Worm (Caenorhabditis elegans) whole organism, early embryonic: ENCODE measurements around the gene F59E12.15.

Experiments
- B0310.2 ChIP-seq: sonication (generic microtip); optimal IDR thresholded peaks from 2 replicates; lab custom pipeline; 2016; ENCODE audit warnings: mild to moderate bottlenecking, missing genetic modification characterization, missing compliant biosample characterization
- F13C5.2 ChIP-seq: sonication (generic microtip); optimal IDR thresholded peaks from 2 replicates; lab custom pipeline; 2017; ENCODE audit warnings: mild to moderate bottlenecking, missing genetic modification characterization, inconsistent platforms, missing compliant biosample characterization
- aly-1 ChIP-seq: sonication (generic microtip); optimal IDR thresholded peaks from 2 replicates; lab custom pipeline; 2016; ENCODE audit warnings: missing genetic modification characterization, missing compliant biosample characterization
- ama-1 ChIP-seq: fragments of 150-350 bp; optimal IDR thresholded peaks from 2 replicates; lab custom pipeline; 2014
- ceh-13 ChIP-seq: fragments of 200-800 bp; sonication (Bioruptor generic); optimal IDR thresholded peaks from 2 replicates; lab custom pipeline; 2018; ENCODE audit warnings: mild to moderate bottlenecking, missing genetic modification characterization, missing compliant biosample characterization
- ceh-36 ChIP-seq: sonication (generic microtip); optimal IDR thresholded peaks from 2 replicates; lab custom pipeline; 2016; ENCODE audit warnings: missing genetic modification characterization, inconsistent platforms, missing compliant biosample characterization
- ets-7 ChIP-seq: sonication (generic microtip); optimal IDR thresholded peaks from 2 replicates; lab custom pipeline; 2016; ENCODE audit warnings: missing genotype, missing genetic modification characterization, missing compliant biosample characterization
- flt-1 ChIP-seq: fragments of 200-800 bp; sonication (Bioruptor generic); IDR thresholded peaks from 2 replicates; pipeline ENCODE4 v1.3.6; 2022; ENCODE audit warnings: missing genetic modification characterization, missing compliant biosample characterization
- hmbx-1 ChIP-seq: sonication (generic microtip); optimal IDR thresholded peaks from 2 replicates; lab custom pipeline; 2016; ENCODE audit warnings: mild to moderate bottlenecking, missing genetic modification characterization, missing compliant biosample characterization
- hmg-4 ChIP-seq: fragments of 200-800 bp; sonication (Bioruptor generic); optimal IDR thresholded peaks from 2 replicates; lab custom pipeline; 2018; ENCODE audit warnings: mild to moderate bottlenecking, missing genetic modification characterization, missing compliant biosample characterization
- hnd-1 ChIP-seq: sonication (generic microtip); optimal IDR thresholded peaks from 2 replicates; lab custom pipeline; 2016; ENCODE audit warnings: missing genetic modification characterization, missing compliant biosample characterization
- pes-1 ChIP-seq: fragments of 200-800 bp; sonication (Bioruptor generic); IDR thresholded peaks from 2 replicates; pipeline ENCODE4 v1.3.6; 2022; ENCODE audit warnings: missing genetic modification reagents, missing genetic modification characterization, missing compliant biosample characterization
- scrt-1 ChIP-seq: fragments of 200-800 bp; sonication (Bioruptor generic); IDR thresholded peaks from 2 replicates; pipeline ENCODE4 v1.3.6; 2022; ENCODE audit warnings: missing genetic modification characterization, missing compliant biosample characterization
- sea-1 ChIP-seq: fragments of 200-800 bp; sonication (Bioruptor generic); conservative IDR thresholded peaks from 2 replicates; pipeline ENCODE4 v1.3.6; 2022; ENCODE audit warnings: missing genetic modification characterization, missing compliant biosample characterization
- tbx-11 ChIP-seq: fragments of 200-800 bp; sonication (Bioruptor generic); IDR thresholded peaks from 2 replicates; pipeline ENCODE4 v1.3.6; 2022; ENCODE audit warnings: missing genetic modification characterization, missing compliant biosample characterization
- tbx-37 ChIP-seq: fragments of 200-800 bp; sonication (Bioruptor generic); conservative IDR thresholded peaks from 2 replicates; pipeline ENCODE4 v1.3.6; 2022; ENCODE audit warnings: missing genetic modification reagents, missing genetic modification characterization, missing compliant biosample characterization
- tra-4 ChIP-seq: sonication (generic microtip); optimal IDR thresholded peaks from 2 replicates; lab custom pipeline; 2017; ENCODE audit warnings: missing genetic modification characterization, missing compliant biosample characterization

The F59E12.15 gene

ce11 chrII:5585788-5586187 is 42.4 kb downstream of the F59E12.15 start, which contains the start of gene lys-8:
Gene lys-8, plus strand, starts transcription at chrII:5586178.
- TF ChIP-seq ceh-36 (tag; lab: Kevin White, UChicago) (no peak), hmg-4 (GFP tag; lab: Kevin White, UChicago) (no peak), hmbx-1 (tag; lab: Kevin White, UChicago) (no peak), tra-4 (tag; lab: Kevin White, UChicago) (no peak), B0310.2 (tag; lab: Kevin White, UChicago) (no peak), scrt-1 (GFP tag; lab: Robert Waterston, UW) (no peak), hnd-1 (no peak), flt-1 (GFP tag; lab: Robert Waterston, UW) (no peak), tbx-11 (GFP tag; lab: Robert Waterston, UW) (no peak), ama-1 (lab: Kevin White, UChicago) (no peak)

ce11 chrII:5582309-5582708 is 45.9 kb downstream of the F59E12.15 start, which contains the start of gene T25E4.2:
Gene T25E4.2, minus strand, starts transcription at chrII:5582409.
- no peak for TF ChIP-seq hmbx-1 (tag; lab: Kevin White, UChicago)

- TF ChIP-seq ets-7 (tag; lab: Kevin White, UChicago) (no peak), tbx-37 (GFP tag; lab: Robert Waterston, UW) (no peak), flt-1 (GFP tag; lab: Robert Waterston, UW) (no peak), hmbx-1 (tag; lab: Kevin White, UChicago) (no peak), F13C5.2 (tag; lab: Kevin White, UChicago) (no peak), ceh-36 (tag; lab: Kevin White, UChicago) (no peak), sea-1 (GFP tag; lab: Robert Waterston, UW) (no peak), pes-1 (no peak), hmg-4 (GFP tag; lab: Kevin White, UChicago) (no peak), hnd-1 (no peak), tbx-11 (GFP tag; lab: Robert Waterston, UW) (no peak), B0310.2 (tag; lab: Kevin White, UChicago) (no peak), ceh-13 (GFP tag; lab: Kevin White, UChicago) (no peak), ama-1 (lab: Kevin White, UChicago) (no peak), aly-1 (tag; lab: Kevin White, UChicago) (no peak), scrt-1 (GFP tag; lab: Robert Waterston, UW) (no peak), tra-4 (tag; lab: Kevin White, UChicago) (no peak)
Observed at ce11 chrII:5579236-5579635, 48.9 kb downstream of the F59E12.15 start.

- TF ChIP-seq hnd-1, result no peak
- TF ChIP-seq tbx-11 (GFP tag; lab: Robert Waterston, UW), result no peak
- TF ChIP-seq tra-4 (tag; lab: Kevin White, UChicago), result no peak
- TF ChIP-seq B0310.2 (tag; lab: Kevin White, UChicago), result no peak
- TF ChIP-seq hmbx-1 (tag; lab: Kevin White, UChicago), result no peak
- TF ChIP-seq hmg-4 (GFP tag; lab: Kevin White, UChicago), result no peak
- no peak for TF ChIP-seq scrt-1 (GFP tag; lab: Robert Waterston, UW)
- no peak for TF ChIP-seq flt-1 (GFP tag; lab: Robert Waterston, UW)
- no peak for TF ChIP-seq ceh-36 (tag; lab: Kevin White, UChicago)
- no peak for TF ChIP-seq pes-1
- no peak for TF ChIP-seq tbx-37 (GFP tag; lab: Robert Waterston, UW)
- no peak for TF ChIP-seq sea-1 (GFP tag; lab: Robert Waterston, UW)
Observed at ce11 chrII:5578714-5579113, 49.5 kb downstream of the F59E12.15 start.

- no peak for TF ChIP-seq sea-1 (GFP tag; lab: Robert Waterston, UW)
- TF ChIP-seq pes-1, result no peak
- TF ChIP-seq F13C5.2 (tag; lab: Kevin White, UChicago), result no peak
- TF ChIP-seq ceh-13 (GFP tag; lab: Kevin White, UChicago), result no peak
- no peak for TF ChIP-seq hnd-1
- no peak for TF ChIP-seq B0310.2 (tag; lab: Kevin White, UChicago)
- no peak for TF ChIP-seq hmg-4 (GFP tag; lab: Kevin White, UChicago)
- TF ChIP-seq tbx-11 (GFP tag; lab: Robert Waterston, UW), result no peak
- TF ChIP-seq ceh-36 (tag; lab: Kevin White, UChicago), result no peak
- TF ChIP-seq ets-7 (tag; lab: Kevin White, UChicago), result no peak
- TF ChIP-seq tra-4 (tag; lab: Kevin White, UChicago), result no peak
- TF ChIP-seq scrt-1 (GFP tag; lab: Robert Waterston, UW), result no peak
- no peak for TF ChIP-seq tbx-37 (GFP tag; lab: Robert Waterston, UW)
- no peak for TF ChIP-seq hmbx-1 (tag; lab: Kevin White, UChicago)
- no peak for TF ChIP-seq flt-1 (GFP tag; lab: Robert Waterston, UW)
Observed at ce11 chrII:5578035-5578434, 50.1 kb downstream of the F59E12.15 start, which contains the start of gene T25E4.1. Gene T25E4.1, plus strand, starts transcription at chrII:5578335.

- TF ChIP-seq hnd-1, result peak; percentile 20
- TF ChIP-seq flt-1 (GFP tag; lab: Robert Waterston, UW), result peak; percentile 73
- TF ChIP-seq hmg-4 (GFP tag; lab: Kevin White, UChicago), result peak; percentile 76
- no peak for TF ChIP-seq ama-1 (lab: Kevin White, UChicago)
- peak; percentile 59; the same call in 1 of the 2 replicates for TF ChIP-seq tbx-11 (GFP tag; lab: Robert Waterston, UW)
- TF ChIP-seq tbx-37 (GFP tag; lab: Robert Waterston, UW), result peak; percentile 37; the same call in 1 of the 2 replicates
- no peak for TF ChIP-seq aly-1 (tag; lab: Kevin White, UChicago)
- TF ChIP-seq ceh-13 (GFP tag; lab: Kevin White, UChicago), result peak; percentile 36
- 0 out of 2 replicates have a peak, but pooled peaks have one; percentile 64 for TF ChIP-seq sea-1 (GFP tag; lab: Robert Waterston, UW)
- TF ChIP-seq F13C5.2 (tag; lab: Kevin White, UChicago), result peak; percentile 33
- peak; percentile 66 for TF ChIP-seq scrt-1 (GFP tag; lab: Robert Waterston, UW)
- no peak for TF ChIP-seq ets-7 (tag; lab: Kevin White, UChicago)
- peak; percentile 33 for TF ChIP-seq ceh-36 (tag; lab: Kevin White, UChicago)
- TF ChIP-seq pes-1, result no peak
- TF ChIP-seq hmbx-1 (tag; lab: Kevin White, UChicago), result peak; percentile 22
- peak; percentile 27 for TF ChIP-seq B0310.2 (tag; lab: Kevin White, UChicago)
- no peak for TF ChIP-seq tra-4 (tag; lab: Kevin White, UChicago)
Observed at ce11 chrII:5577060-5577459, 51.1 kb downstream of the F59E12.15 start.
